Worm (Caenorhabditis elegans): ENCODE results near the gene glb-14.

Gene glb-14

ce11 chrV:15512856-15513756 is 31.7 kb downstream of the glb-14 start (continued):
- TF ChIP-seq T20F7.1 (GFP tag; optimal IDR thresholded peaks at IDR 0.05), result no peak
- peak in 1 of 2 experiments; percentile 49 for TF ChIP-seq unc-62 (GFP tag; optimal IDR thresholded peaks at IDR 0.05 in 1 of 2)
- no peak for TF ChIP-seq unc-62 (tag; optimal IDR thresholded peaks at IDR 0.05)
- TF ChIP-seq set-16 (GFP tag; IDR thresholded peaks at IDR 0.05), result peak; percentile 53; the same call in 1 of the 2 replicates
- TF ChIP-seq lin-38 (GFP tag; IDR thresholded peaks at IDR 0.05), result peak; percentile 62
- 0 out of 2 replicates have a peak, but pooled peaks have one; percentile 40 for TF ChIP-seq nhr-42 (GFP tag; IDR thresholded peaks at IDR 0.05)

DNA sequence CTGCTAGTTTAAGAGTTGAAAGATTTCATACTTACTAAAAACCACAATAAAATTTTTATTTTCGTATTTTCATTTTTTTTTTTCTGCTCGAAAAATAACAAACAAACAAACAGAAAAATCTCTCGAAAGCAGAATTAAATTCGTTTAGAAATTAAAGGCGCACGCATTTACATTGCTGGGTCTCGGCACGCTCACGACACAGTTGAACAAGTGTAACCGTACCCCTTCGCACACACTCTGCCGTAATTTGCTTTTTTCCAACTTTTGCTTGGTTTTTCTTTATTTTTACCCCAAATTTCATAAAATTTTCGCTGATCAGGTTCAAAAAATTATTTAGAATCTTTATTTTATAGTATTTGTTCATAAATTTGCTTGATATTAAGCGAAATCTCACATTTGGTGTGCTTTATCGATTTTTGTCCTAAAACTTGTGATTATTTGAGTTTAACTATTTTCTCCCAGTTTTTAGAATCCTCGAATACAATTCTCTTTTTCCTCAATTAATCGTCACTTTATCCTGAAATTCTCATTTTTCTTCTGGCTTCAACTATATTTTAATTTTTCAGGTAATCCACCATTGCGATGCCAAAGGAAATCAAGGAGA is 33.1 kb downstream of the glb-14 start, which contains the start of gene rpl-38:
Gene rpl-38 (plus strand): TSS at position 554 of the 604 bp plus-strand sequence.
- TF ChIP-seq dmd-8 (GFP tag; IDR thresholded peaks at IDR 0.05) (no peak), F44E2.7 (GFP tag; IDR thresholded peaks at IDR 0.05) (no peak), nhr-28 (tag; optimal IDR thresholded peaks at IDR 0.05) (peak; percentile 42), mdt-29 (GFP tag; IDR thresholded peaks at IDR 0.05) (no peak), egl-43 (GFP tag; IDR thresholded peaks at IDR 0.05) (no peak), Y5F2A.4 (GFP tag; optimal IDR thresholded peaks at IDR 0.05) (no peak), ceh-28 (tag; optimal IDR thresholded peaks at IDR 0.05) (no peak), lin-1 (GFP tag; IDR thresholded peaks at IDR 0.05) (no peak), ceh-44 (GFP tag; IDR thresholded peaks at IDR 0.05) (peak; percentile 35; the same call in 1 of the 2 replicates), nhr-77 (tag; optimal IDR thresholded peaks at IDR 0.05) (peak; percentile 83), unc-39 (tag; optimal IDR thresholded peaks at IDR 0.05) (no peak), zfp-3 (GFP tag; conservative IDR thresholded peaks at IDR 0.05) (no peak), hlh-30 (tag; optimal IDR thresholded peaks at IDR 0.05; ENCODE audit: insufficient read depth) (peak; percentile 76), dmd-9 (GFP tag; IDR thresholded peaks at IDR 0.05) (peak; percentile 58; the same call in 1 of the 2 replicates), nhr-102 (tag; optimal IDR thresholded peaks at IDR 0.05) (peak; percentile 64), php-3 (GFP tag; IDR thresholded peaks at IDR 0.05) (0 out of 2 replicates have a peak, but pooled peaks have one; percentile 26), attf-4 (tag; optimal IDR thresholded peaks at IDR 0.05) (no peak), unc-62 (GFP tag; optimal IDR thresholded peaks at IDR 0.05 in 1 of 2) (no peak), unc-62 (tag; optimal IDR thresholded peaks at IDR 0.05) (no peak), duxl-1 (tag; optimal IDR thresholded peaks at IDR 0.05; ENCODE audit: poor library complexity) (peak; percentile 65), zip-2 (tag; optimal IDR thresholded peaks at IDR 0.05) (no peak), F49E8.2 (tag; optimal IDR thresholded peaks at IDR 0.05; ENCODE audit: borderline replicate concordance) (peak; percentile 60), vab-7 (GFP tag; IDR thresholded peaks at IDR 0.05) (peak; percentile 38; the same call in 1 of the 2 replicates), spr-3 (GFP tag; optimal IDR thresholded peaks at IDR 0.05) (no peak), skn-1 (tag; optimal IDR thresholded peaks at IDR 0.05) (no peak), madf-9 (GFP tag; conservative IDR thresholded peaks at IDR 0.05) (no peak), F26F4.8 (GFP tag; conservative IDR thresholded peaks at IDR 0.05) (no peak), nhr-11 (tag; optimal IDR thresholded peaks at IDR 0.05) (peak; percentile 63), R02D3.7 (tag; optimal IDR thresholded peaks at IDR 0.05) (no peak), egl-27 (tag; optimal IDR thresholded peaks at IDR 0.05) (no peak), tra-1 (GFP tag; IDR thresholded peaks at IDR 0.05) (no peak), lsy-2 (tag; optimal IDR thresholded peaks at IDR 0.05) (peak; percentile 95 to 99), hmg-1.1 (GFP tag; IDR thresholded peaks at IDR 0.05) (peak; percentile 60; the same call in 1 of the 2 replicates), ztf-7 (tag; optimal IDR thresholded peaks at IDR 0.05) (no peak), hlh-11 (tag; optimal IDR thresholded peaks at IDR 0.05) (peak; percentile 56), ztf-11 (tag; optimal IDR thresholded peaks at IDR 0.05) (no peak), mdl-1 (tag; optimal IDR thresholded peaks at IDR 0.05) (no peak), daf-12 (tag; optimal IDR thresholded peaks at IDR 0.05) (no peak), Y48G9A.11 (GFP tag; IDR thresholded peaks at IDR 0.05) (no peak), ces-1 (GFP tag; optimal IDR thresholded peaks at IDR 0.05) (no peak), nhr-6 (tag; optimal IDR thresholded peaks at IDR 0.05) (peak; percentile 42), F37D6.2 (tag; optimal IDR thresholded peaks at IDR 0.05) (peak; percentile 47), snpc-4 (tag; optimal IDR thresholded peaks at IDR 0.05) (peak; percentile 21)
